Worm (Caenorhabditis elegans) whole organism, midembryonic: ENCODE measurements around the gene srw-122.
"Not testable (repeated sequence)": the region's sequence is repeated elsewhere in the genome, so short reads cannot be mapped to it uniquely, and the experiment has no call there.

ENCODE experiments used
- T22C8.4 ChIP-seq: fragments of 200-800 bp; sonication (Bioruptor generic); IDR thresholded peaks from 2 replicates; pipeline ENCODE4 v1.3.6; 2022; ENCODE audit warnings: missing genetic modification characterization, missing compliant biosample characterization
- cog-1 ChIP-seq: sonication (generic microtip); optimal IDR thresholded peaks from 2 replicates; lab custom pipeline; 2016; ENCODE audit warnings: missing genetic modification characterization, missing compliant biosample characterization
- flt-1 ChIP-seq: fragments of 200-800 bp; sonication (Bioruptor generic); IDR thresholded peaks from 2 replicates; pipeline ENCODE4 v1.3.6; 2022; ENCODE audit warnings: missing genetic modification characterization, missing compliant biosample characterization
- klf-2 ChIP-seq: fragments of 200-800 bp; sonication (Bioruptor generic); conservative IDR thresholded peaks from 2 replicates; pipeline ENCODE4 v1.3.6; 2022; ENCODE audit warnings: missing genetic modification reagents, missing genetic modification characterization, missing compliant biosample characterization
- med-1 ChIP-seq: sonication (generic microtip); optimal IDR thresholded peaks from 2 replicates; lab custom pipeline; 2017; ENCODE audit warnings: missing genetic modification characterization, mild to moderate bottlenecking, missing compliant biosample characterization, antibody characterized with exemption, missing genetic modification reagents; ENCODE audit not compliant: insufficient read depth
- ref-1 ChIP-seq: fragments of 200-800 bp; sonication (Bioruptor generic); conservative IDR thresholded peaks from 2 replicates; pipeline ENCODE4 v1.3.6; 2022; ENCODE audit warnings: missing genetic modification reagents, missing genetic modification characterization, missing compliant biosample characterization
- tab-1 ChIP-seq: fragments of 200-800 bp; sonication (Bioruptor generic); IDR thresholded peaks from 2 replicates; pipeline ENCODE4 v1.3.6; 2022; ENCODE audit warnings: missing genetic modification characterization, missing compliant biosample characterization
- ztf-23 ChIP-seq: fragments of 200-800 bp; sonication (Bioruptor generic); IDR thresholded peaks from 2 replicates; pipeline ENCODE4 v1.3.6; 2022; ENCODE audit warnings: missing genetic modification reagents, missing genetic modification characterization, missing compliant biosample characterization
- ztf-29 ChIP-seq: fragments of 200-800 bp; sonication (Bioruptor generic); IDR thresholded peaks from 2 replicates; pipeline ENCODE4 v1.3.6; 2022; ENCODE audit warnings: missing genetic modification reagents, missing genetic modification characterization, missing compliant biosample characterization

The srw-122 gene

DNA sequence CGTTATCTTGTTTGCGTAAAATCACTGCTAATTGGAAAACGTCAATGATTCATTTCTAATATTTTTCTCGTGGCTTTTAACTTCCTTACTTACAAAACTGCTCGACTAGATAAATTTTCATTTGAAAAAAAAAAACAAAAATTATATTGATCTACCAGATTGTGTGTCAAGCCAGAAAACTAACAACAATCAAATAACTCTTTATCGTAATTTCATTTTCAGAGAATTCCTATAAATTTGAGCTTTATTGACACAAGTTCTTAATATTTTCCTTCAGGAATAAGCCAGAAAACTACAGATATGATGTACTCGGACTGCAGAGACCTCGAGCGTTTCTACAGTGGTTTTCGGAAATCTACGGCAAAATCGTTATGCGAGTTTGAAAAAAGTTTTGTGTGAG is 24.3 kb upstream of the srw-122 start, which contains the start of gene srw-124:
srw-124 (plus strand) TSS at position 301 of the 400 bp plus-strand sequence.
- TF ChIP-seq klf-2 (no peak), T22C8.4 (no peak), cog-1 (no peak), flt-1 (no peak), ztf-29 (GFP tag; lab: Robert Waterston, UW) (no peak), tab-1 (GFP tag; lab: Robert Waterston, UW) (no peak), med-1 (GFP tag; lab: Kevin White, UChicago) (no peak), ref-1 (GFP tag; lab: Robert Waterston, UW) (no peak), ztf-23 (GFP tag; lab: Robert Waterston, UW) (no peak)

DNA sequence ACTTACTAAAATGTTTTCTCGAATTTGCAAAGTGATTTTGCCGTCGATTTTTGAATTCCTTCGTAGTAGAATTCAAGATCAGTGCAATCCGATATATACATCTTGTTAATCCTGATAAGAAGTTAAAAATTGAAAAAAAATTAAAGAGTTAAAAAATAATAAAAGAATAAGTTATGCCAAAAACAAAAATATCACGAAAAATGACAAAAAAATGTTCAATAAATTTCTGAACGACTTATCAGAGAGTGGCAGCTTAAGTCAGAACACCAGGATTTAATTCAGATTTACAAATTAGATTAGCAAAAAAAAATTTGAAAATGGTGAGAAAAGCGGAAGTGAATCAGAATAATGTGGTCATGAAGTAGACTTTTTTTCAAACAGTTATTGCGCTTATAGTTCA is 23.3 kb upstream of the srw-122 start, which contains the start of gene srw-123:
srw-123 (minus strand) TSS at position 101 of the 400 bp plus-strand sequence.
- not testable (repeated sequence) for TF ChIP-seq tab-1 (GFP tag; lab: Robert Waterston, UW); med-1 (GFP tag; lab: Kevin White, UChicago); ref-1 (GFP tag; lab: Robert Waterston, UW)

DNA sequence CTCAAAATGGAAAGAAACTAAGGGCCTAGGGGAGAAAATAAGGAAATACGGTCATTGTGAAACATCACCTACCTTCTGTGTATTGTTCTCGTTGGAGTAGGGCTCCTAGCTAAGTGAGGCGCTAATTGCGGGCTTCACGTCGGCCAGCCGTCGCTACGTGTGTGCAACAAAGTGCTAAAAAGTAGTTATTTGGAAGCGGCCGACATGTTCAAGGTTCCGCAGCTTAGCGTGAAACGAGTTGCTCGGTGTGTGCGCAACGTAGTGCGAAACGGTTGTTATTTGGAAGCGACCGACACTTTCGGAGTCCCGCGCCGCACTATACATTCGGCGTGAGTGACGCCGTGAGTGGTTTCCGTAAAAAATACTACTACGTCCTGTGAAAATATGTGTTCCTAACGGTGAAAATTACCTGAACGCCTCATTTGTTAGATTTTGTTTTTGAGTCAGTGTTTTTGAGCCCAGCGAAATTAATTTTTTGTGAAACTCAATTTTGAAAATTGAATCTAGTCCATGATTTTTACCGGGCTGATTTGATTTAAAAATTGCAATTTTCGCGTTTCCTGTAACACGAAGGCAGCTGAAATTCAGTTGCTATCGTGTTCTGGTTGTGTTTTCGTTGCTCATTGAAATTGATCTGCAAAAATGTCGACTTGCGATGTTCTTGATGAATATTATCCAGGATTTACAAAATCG is 19.5 kb upstream of the srw-122 start, which contains the start of gene srw-129:
srw-129 (plus strand) TSS at position 643 of the 693 bp plus-strand sequence.
- TF ChIP-seq klf-2 (no peak), cog-1 (no peak), T22C8.4 (no peak), tab-1 (GFP tag; lab: Robert Waterston, UW) (no peak), ref-1 (GFP tag; lab: Robert Waterston, UW) (no peak), ztf-29 (GFP tag; lab: Robert Waterston, UW) (no peak), flt-1 (no peak), med-1 (GFP tag; lab: Kevin White, UChicago) (no peak), ztf-23 (GFP tag; lab: Robert Waterston, UW) (no peak)

DNA sequence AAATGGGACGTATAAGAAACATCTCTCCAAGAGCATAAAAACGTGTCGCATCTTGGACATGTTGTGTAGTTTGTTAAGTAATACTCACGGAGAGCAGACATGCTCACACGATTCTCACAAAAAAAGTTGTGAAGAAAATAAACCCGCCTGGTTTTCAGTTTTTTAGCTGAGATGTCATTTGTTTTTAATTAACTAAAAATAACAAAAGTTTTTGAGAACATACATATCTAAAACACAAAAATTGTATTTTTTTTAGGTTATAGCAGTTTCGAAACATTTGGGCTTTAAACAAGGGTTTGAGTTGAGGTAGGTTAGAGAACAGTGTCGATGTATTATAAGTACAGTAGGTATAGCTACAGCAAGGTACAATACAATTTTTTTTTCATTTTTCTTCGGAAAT is 12.8 kb upstream of the srw-122 start, which contains the start of gene srh-88:
srh-88 (minus strand) TSS at position 101 of the 400 bp plus-strand sequence.
- TF ChIP-seq cog-1 (no peak), ztf-29 (GFP tag; lab: Robert Waterston, UW) (no peak), med-1 (GFP tag; lab: Kevin White, UChicago) (no peak), klf-2 (no peak), ztf-23 (GFP tag; lab: Robert Waterston, UW) (no peak), T22C8.4 (no peak), tab-1 (GFP tag; lab: Robert Waterston, UW) (no peak), ref-1 (GFP tag; lab: Robert Waterston, UW) (no peak), flt-1 (no peak)

DNA sequence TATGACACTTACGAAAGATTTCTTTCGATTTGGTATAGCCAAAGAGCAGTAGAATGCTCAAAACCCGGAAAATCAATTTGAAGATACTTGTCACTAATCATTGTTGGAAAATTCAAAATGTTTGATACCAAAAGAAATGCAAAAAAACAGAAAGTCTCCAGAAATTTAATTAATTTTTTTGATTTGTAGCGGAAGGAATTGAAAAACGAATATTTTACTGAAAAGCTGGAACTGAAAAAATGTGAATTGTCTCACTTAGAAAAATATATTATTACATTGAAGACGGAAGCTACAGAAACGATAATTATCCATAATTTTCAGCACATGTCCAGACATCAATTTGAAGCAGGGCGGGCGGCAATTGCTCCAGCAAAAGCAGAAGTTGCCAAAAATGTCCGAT is 11.0 kb upstream of the srw-122 start, which contains the start of gene srw-138:
srw-138 (minus strand) TSS at position 101 of the 400 bp plus-strand sequence.
- TF ChIP-seq T22C8.4 (no peak), flt-1 (no peak), ref-1 (GFP tag; lab: Robert Waterston, UW) (no peak), cog-1 (no peak), ztf-23 (GFP tag; lab: Robert Waterston, UW) (no peak), ztf-29 (GFP tag; lab: Robert Waterston, UW) (no peak), tab-1 (GFP tag; lab: Robert Waterston, UW) (no peak), med-1 (GFP tag; lab: Kevin White, UChicago) (no peak), klf-2 (no peak)

DNA sequence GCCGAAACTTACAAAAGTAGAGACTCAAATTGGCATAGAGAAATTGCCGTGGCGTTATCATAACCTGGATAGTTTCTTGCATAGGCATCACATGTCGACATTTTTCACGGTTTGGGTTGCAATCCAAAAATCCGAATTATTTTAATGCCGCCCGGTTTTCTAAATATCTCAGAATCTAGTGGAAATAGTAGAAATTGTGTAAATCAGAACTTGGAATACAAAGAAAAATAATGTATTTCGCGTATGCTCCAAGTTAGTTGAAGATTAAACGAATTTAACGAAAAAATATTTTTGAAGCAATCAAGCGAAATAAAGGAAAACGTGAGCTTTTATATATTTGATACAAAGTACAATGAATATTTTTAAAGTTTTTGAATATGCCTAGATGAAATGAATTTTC is 8.9 kb upstream of the srw-122 start, which contains the start of gene srw-144:
srw-144 (minus strand) TSS at position 101 of the 400 bp plus-strand sequence.
- TF ChIP-seq ref-1 (GFP tag; lab: Robert Waterston, UW) (no peak), med-1 (GFP tag; lab: Kevin White, UChicago) (no peak), cog-1 (no peak), ztf-29 (GFP tag; lab: Robert Waterston, UW) (no peak), klf-2 (no peak), ztf-23 (GFP tag; lab: Robert Waterston, UW) (no peak), flt-1 (no peak), tab-1 (GFP tag; lab: Robert Waterston, UW) (no peak), T22C8.4 (no peak)

DNA sequence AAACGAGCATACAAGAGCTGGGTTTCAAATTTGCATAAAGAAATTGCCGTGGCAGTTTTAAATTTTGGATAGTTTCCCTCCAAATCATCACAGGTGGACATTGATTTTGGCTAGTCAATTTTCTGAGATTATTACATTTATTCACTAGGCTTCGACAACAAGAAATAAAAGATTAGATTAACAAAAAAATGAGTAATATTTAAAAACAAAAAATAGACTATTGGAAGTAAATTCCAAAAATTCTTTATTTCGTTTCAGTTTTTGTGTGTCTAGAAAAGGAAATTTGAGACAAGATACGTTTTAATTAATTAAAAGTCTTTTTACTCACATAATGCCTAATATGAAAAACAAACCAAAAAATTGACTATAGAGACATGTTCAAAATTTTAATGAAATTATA is 6.2 kb upstream of the srw-122 start, which contains the start of gene srw-142:
srw-142 (minus strand) TSS at position 101 of the 400 bp plus-strand sequence.
- TF ChIP-seq T22C8.4 (no peak), tab-1 (GFP tag; lab: Robert Waterston, UW) (no peak), flt-1 (no peak), cog-1 (no peak), ztf-23 (GFP tag; lab: Robert Waterston, UW) (no peak), med-1 (GFP tag; lab: Kevin White, UChicago) (no peak), ref-1 (GFP tag; lab: Robert Waterston, UW) (no peak), klf-2 (no peak), ztf-29 (GFP tag; lab: Robert Waterston, UW) (no peak)

DNA sequence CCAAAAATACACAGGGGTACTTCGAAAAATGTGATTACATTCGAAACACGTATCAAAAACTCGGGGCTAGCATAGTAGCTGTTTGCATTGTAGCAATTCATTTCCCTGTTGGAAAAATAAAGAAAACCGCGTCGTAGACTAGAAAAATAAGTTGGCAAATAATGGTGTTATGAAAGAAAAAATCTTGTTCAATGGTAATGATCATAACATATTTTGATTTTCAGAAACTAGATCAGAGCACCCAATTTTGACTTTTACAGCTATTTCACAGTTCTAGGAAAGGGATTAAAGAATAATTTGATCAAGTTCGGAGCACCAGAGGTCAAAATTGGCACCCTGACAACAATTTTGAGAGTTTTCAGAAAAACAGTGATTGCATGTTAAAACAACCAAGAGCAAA is 3.3 kb upstream of the srw-122 start, which contains the start of gene srh-248:
srh-248 (minus strand) TSS at position 101 of the 400 bp plus-strand sequence.
- not testable (repeated sequence) for TF ChIP-seq ref-1 (GFP tag; lab: Robert Waterston, UW); med-1 (GFP tag; lab: Kevin White, UChicago); cog-1

DNA sequence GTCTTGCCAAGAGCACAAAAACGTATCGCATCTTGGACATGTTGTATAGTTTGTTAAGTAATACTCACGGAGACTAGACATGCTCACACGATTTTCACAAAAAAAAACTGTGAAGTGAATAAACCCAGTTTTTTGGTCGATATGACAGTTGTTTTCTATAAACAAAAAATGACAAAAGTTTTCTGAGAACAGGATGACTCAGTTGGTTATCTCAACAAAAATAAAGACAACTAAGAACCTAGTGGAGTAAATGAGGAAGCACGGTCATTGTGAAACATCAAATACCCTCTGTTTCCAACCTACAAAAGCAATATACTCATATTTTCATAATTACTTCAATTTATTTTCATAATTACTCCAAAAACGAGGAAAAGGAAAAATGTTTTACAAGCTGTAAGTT is 6.4 kb downstream of the srw-122 start, which contains the start of gene srh-87:
srh-87 (minus strand) TSS at position 101 of the 400 bp plus-strand sequence.
- TF ChIP-seq flt-1: no peak
- TF ChIP-seq T22C8.4: no peak
- TF ChIP-seq ztf-23 (GFP tag; lab: Robert Waterston, UW): no peak
- TF ChIP-seq ref-1 (GFP tag; lab: Robert Waterston, UW): no peak
- TF ChIP-seq ztf-29 (GFP tag; lab: Robert Waterston, UW): no peak
- no peak for TF ChIP-seq cog-1
- no peak for TF ChIP-seq med-1 (GFP tag; lab: Kevin White, UChicago)
- no peak for TF ChIP-seq klf-2
- TF ChIP-seq tab-1 (GFP tag; lab: Robert Waterston, UW): no peak
